Worm (Caenorhabditis elegans) whole organism, midembryonic: Measurements from ENCODE around the gene K10D11.5.

Experiments
- T22C8.4 ChIP-seq: fragments of 200-800 bp; sonication (Bioruptor generic); IDR thresholded peaks from 2 replicates; pipeline ENCODE4 v1.3.6; 2022; ENCODE audit warnings: missing genetic modification characterization, missing compliant biosample characterization
- cog-1 ChIP-seq: sonication (generic microtip); optimal IDR thresholded peaks from 2 replicates; lab custom pipeline; 2016; ENCODE audit warnings: missing genetic modification characterization, missing compliant biosample characterization
- flt-1 ChIP-seq: fragments of 200-800 bp; sonication (Bioruptor generic); IDR thresholded peaks from 2 replicates; pipeline ENCODE4 v1.3.6; 2022; ENCODE audit warnings: missing genetic modification characterization, missing compliant biosample characterization
- klf-2 ChIP-seq: fragments of 200-800 bp; sonication (Bioruptor generic); conservative IDR thresholded peaks from 2 replicates; pipeline ENCODE4 v1.3.6; 2022; ENCODE audit warnings: missing genetic modification reagents, missing genetic modification characterization, missing compliant biosample characterization
- med-1 ChIP-seq: sonication (generic microtip); optimal IDR thresholded peaks from 2 replicates; lab custom pipeline; 2017; ENCODE audit warnings: missing genetic modification characterization, mild to moderate bottlenecking, missing compliant biosample characterization, antibody characterized with exemption, missing genetic modification reagents; ENCODE audit not compliant: insufficient read depth
- ref-1 ChIP-seq: fragments of 200-800 bp; sonication (Bioruptor generic); conservative IDR thresholded peaks from 2 replicates; pipeline ENCODE4 v1.3.6; 2022; ENCODE audit warnings: missing genetic modification reagents, missing genetic modification characterization, missing compliant biosample characterization
- tab-1 ChIP-seq: fragments of 200-800 bp; sonication (Bioruptor generic); IDR thresholded peaks from 2 replicates; pipeline ENCODE4 v1.3.6; 2022; ENCODE audit warnings: missing genetic modification characterization, missing compliant biosample characterization
- ztf-23 ChIP-seq: fragments of 200-800 bp; sonication (Bioruptor generic); IDR thresholded peaks from 2 replicates; pipeline ENCODE4 v1.3.6; 2022; ENCODE audit warnings: missing genetic modification reagents, missing genetic modification characterization, missing compliant biosample characterization
- ztf-29 ChIP-seq: fragments of 200-800 bp; sonication (Bioruptor generic); IDR thresholded peaks from 2 replicates; pipeline ENCODE4 v1.3.6; 2022; ENCODE audit warnings: missing genetic modification reagents, missing genetic modification characterization, missing compliant biosample characterization

Gene K10D11.5

ce11 chrIV:12964648-12965047 is 27.0 kb downstream of the K10D11.5 start:
- TF ChIP-seq ztf-29 (no peak), T22C8.4 (GFP tag; lab: Robert Waterston, UW) (no peak), cog-1 (no peak), ztf-23 (GFP tag; lab: Robert Waterston, UW) (no peak), tab-1 (GFP tag; lab: Robert Waterston, UW) (no peak), klf-2 (GFP tag; lab: Robert Waterston, UW) (no peak), flt-1 (GFP tag; lab: Robert Waterston, UW) (no peak), ref-1 (GFP tag; lab: Robert Waterston, UW) (no peak), med-1 (no peak)

- TF ChIP-seq tab-1 (GFP tag; lab: Robert Waterston, UW) (no peak), flt-1 (GFP tag; lab: Robert Waterston, UW) (no peak), ztf-29 (no peak), cog-1 (no peak), ztf-23 (GFP tag; lab: Robert Waterston, UW) (no peak), T22C8.4 (GFP tag; lab: Robert Waterston, UW) (no peak), klf-2 (GFP tag; lab: Robert Waterston, UW) (no peak), ref-1 (GFP tag; lab: Robert Waterston, UW) (no peak), med-1 (no peak)
Measured at ce11 chrIV:12962564-12962963, 29.1 kb downstream of the K10D11.5 start, which contains the start of gene F55G11.8. Gene F55G11.8, plus strand, starts transcription at chrIV:12962808.

ce11 chrIV:12960136-12960535 is 31.5 kb downstream of the K10D11.5 start, which contains the start of gene F55G11.7:
Gene F55G11.7, plus strand, starts transcription at chrIV:12960436.
- no peak for TF ChIP-seq med-1
- TF ChIP-seq tab-1 (GFP tag; lab: Robert Waterston, UW), result no peak
- no peak for TF ChIP-seq T22C8.4 (GFP tag; lab: Robert Waterston, UW)
- TF ChIP-seq ztf-29, result no peak
- no peak for TF ChIP-seq cog-1
- TF ChIP-seq flt-1 (GFP tag; lab: Robert Waterston, UW), result no peak
- no peak for TF ChIP-seq ztf-23 (GFP tag; lab: Robert Waterston, UW)
- no peak for TF ChIP-seq ref-1 (GFP tag; lab: Robert Waterston, UW)
- TF ChIP-seq klf-2 (GFP tag; lab: Robert Waterston, UW), result no peak

- TF ChIP-seq cog-1 (no peak), T22C8.4 (GFP tag; lab: Robert Waterston, UW) (no peak), ztf-29 (no peak), ztf-23 (GFP tag; lab: Robert Waterston, UW) (no peak), klf-2 (GFP tag; lab: Robert Waterston, UW) (no peak), tab-1 (GFP tag; lab: Robert Waterston, UW) (no peak), flt-1 (GFP tag; lab: Robert Waterston, UW) (no peak), ref-1 (GFP tag; lab: Robert Waterston, UW) (no peak), med-1 (no peak)
Measured at ce11 chrIV:12957730-12958129, 33.9 kb downstream of the K10D11.5 start, which contains the start of gene F55G11.6. Gene F55G11.6, plus strand, starts transcription at chrIV:12958030.

ce11 chrIV:12948470-12948869 is 43.2 kb downstream of the K10D11.5 start, which contains the start of gene F55G11.10:
Gene F55G11.10, plus strand, starts transcription at chrIV:12948770.
- TF ChIP-seq tab-1 (GFP tag; lab: Robert Waterston, UW) (no peak), T22C8.4 (GFP tag; lab: Robert Waterston, UW) (no peak), cog-1 (no peak), klf-2 (GFP tag; lab: Robert Waterston, UW) (no peak), flt-1 (GFP tag; lab: Robert Waterston, UW) (no peak), ref-1 (GFP tag; lab: Robert Waterston, UW) (no peak), ztf-23 (GFP tag; lab: Robert Waterston, UW) (no peak)

- no peak for TF ChIP-seq ztf-23 (GFP tag; lab: Robert Waterston, UW)
- TF ChIP-seq flt-1 (GFP tag; lab: Robert Waterston, UW), result no peak
- TF ChIP-seq cog-1, result no peak
- TF ChIP-seq klf-2 (GFP tag; lab: Robert Waterston, UW), result no peak
- TF ChIP-seq med-1, result no peak
- no peak for TF ChIP-seq tab-1 (GFP tag; lab: Robert Waterston, UW)
- TF ChIP-seq ref-1 (GFP tag; lab: Robert Waterston, UW), result no peak
- no peak for TF ChIP-seq ztf-29
Measured at ce11 chrIV:12946488-12946887, 45.2 kb downstream of the K10D11.5 start, which contains the start of gene F55G11.1. Gene F55G11.1, minus strand, starts transcription at chrIV:12946588.

- no peak for TF ChIP-seq cog-1
Measured at ce11 chrIV:12942633-12943032, 49.0 kb downstream of the K10D11.5 start, which contains the start of gene dct-19. Gene dct-19, plus strand, starts transcription at chrIV:12942933.

ce11 chrIV:12941254-12941653 is 50.4 kb downstream of the K10D11.5 start, which contains the start of gene dod-24:
Gene dod-24, minus strand, starts transcription at chrIV:12941354.
- TF ChIP-seq T22C8.4 (GFP tag; lab: Robert Waterston, UW) (no peak), ztf-23 (GFP tag; lab: Robert Waterston, UW) (no peak), flt-1 (GFP tag; lab: Robert Waterston, UW) (no peak), klf-2 (GFP tag; lab: Robert Waterston, UW) (no peak), med-1 (no peak)
